Worm (Caenorhabditis elegans) whole organism, L4/young adult: ENCODE data around the gene Y116A8C.44.
"Not testable (repeated sequence)": the region's sequence is repeated elsewhere in the genome, so short reads cannot be mapped to it uniquely, and the experiment has no call there.

ENCODE experiments used
- W03F9.2 ChIP-seq: fragments of 150-350 bp; optimal IDR thresholded peaks from 2 replicates; lab custom pipeline; 2014; ENCODE audit warnings: missing biosample characterization, missing genetic modification characterization
- dao-5 ChIP-seq: sonication (generic microtip); optimal IDR thresholded peaks from 2 replicates; lab custom pipeline; 2016; ENCODE audit warnings: missing genotype, missing genetic modification characterization, moderate library complexity, missing compliant biosample characterization
- him-1 ChIP-seq: sonication (generic microtip); optimal IDR thresholded peaks from 2 replicates; lab custom pipeline; 2016; ENCODE audit warnings: missing genotype, missing genetic modification reagents, missing genetic modification characterization, missing compliant biosample characterization

DNA sequence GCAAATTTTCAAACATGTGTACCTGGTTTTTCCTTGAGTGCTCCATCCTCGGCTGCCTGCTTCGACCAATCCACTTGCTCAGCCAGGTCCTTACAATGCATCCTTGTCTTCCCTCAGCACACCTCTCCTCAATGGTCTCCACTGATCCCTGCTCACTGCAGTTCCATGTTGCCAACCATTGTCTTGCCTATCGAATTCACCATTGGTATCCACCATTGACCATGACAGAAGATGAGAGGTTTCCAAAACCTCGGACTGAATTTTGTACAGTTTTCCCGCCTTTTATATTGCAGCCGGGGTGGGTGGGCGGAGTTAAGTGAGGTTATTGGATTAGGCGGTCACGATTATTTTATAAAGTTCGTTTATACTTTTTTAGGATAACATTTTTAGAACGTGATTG, 5.8 kb upstream of the Y116A8C.44 start, which contains the start of gene Y116A8C.467:
- TF ChIP-seq him-1, W03F9.2, dao-5 (tag; lab: Kevin White, UChicago): not testable (repeated sequence)
